Fruit fly (Drosophila melanogaster) whole organism, embryonic: ENCODE results near the gene CG32454.
A peak's percentile ranks its signal among the peaks of the same experiment; 100 is the strongest.

ENCODE experiments used
- Ada2b ChIP-seq: fragments of 200-800 bp; sonication (Bioruptor generic); IDR thresholded peaks from 2 replicates; pipeline ENCODE4 v1.3.6; 2022; ENCODE audit warnings: missing biosample characterization, missing genetic modification characterization
- B-H1 ChIP-seq: fragments of 200-800 bp; sonication (Bioruptor generic); IDR thresholded peaks from 3 replicates; pipeline ENCODE4 v1.3.6; 2022; ENCODE audit warnings: missing biosample characterization, missing genetic modification characterization
- CG11504 ChIP-seq: fragments of 200-800 bp; sonication (Bioruptor generic); optimal IDR thresholded peaks from 3 replicates; lab custom pipeline; 2019; ENCODE audit warnings: missing biosample characterization, mild to moderate bottlenecking, missing genetic modification characterization, moderate library complexity
- CG12071 ChIP-seq: fragments of 200-800 bp; sonication (Bioruptor generic); optimal IDR thresholded peaks from 3 replicates; lab custom pipeline; 2018; ENCODE audit warnings: missing biosample characterization, mild to moderate bottlenecking, missing genetic modification characterization
- CG12299 ChIP-seq: fragments of 200-800 bp; sonication (Bioruptor generic); optimal IDR thresholded peaks from 2 replicates; lab custom pipeline; 2018; ENCODE audit warnings: missing biosample characterization, mild to moderate bottlenecking, missing genetic modification characterization
- CG12769 ChIP-seq: fragments of 200-800 bp; sonication (Bioruptor generic); optimal IDR thresholded peaks from 2 replicates; lab custom pipeline; 2019; ENCODE audit warnings: missing biosample characterization, mild to moderate bottlenecking, missing genetic modification characterization, moderate library complexity
- CG15073 ChIP-seq: fragments of 200-800 bp; sonication (Bioruptor generic); optimal IDR thresholded peaks from 2 replicates; lab custom pipeline; 2016; ENCODE audit warnings: missing biosample characterization, missing genetic modification characterization
- CG15269 ChIP-seq: fragments of 200-800 bp; sonication (Bioruptor generic); optimal IDR thresholded peaks from 2 replicates; lab custom pipeline; 2018; ENCODE audit warnings: missing biosample characterization, mild to moderate bottlenecking, missing genetic modification characterization, moderate library complexity
- CG30020 ChIP-seq: fragments of 200-800 bp; optimal IDR thresholded peaks from 2 replicates; lab custom pipeline; 2019; ENCODE audit warnings: missing biosample characterization, mild to moderate bottlenecking, missing genetic modification characterization, moderate library complexity
- CG33213 ChIP-seq: fragments of 200-800 bp; sonication (Bioruptor generic); optimal IDR thresholded peaks from 3 replicates; lab custom pipeline; 2016; ENCODE audit warnings: missing biosample characterization, missing genetic modification characterization
- CG34422 ChIP-seq: fragments of 200-800 bp; sonication (Bioruptor generic); IDR thresholded peaks from 3 replicates; pipeline ENCODE4 v1.3.6; 2022; ENCODE audit warnings: missing biosample characterization, missing genetic modification characterization
- CG7839 ChIP-seq: fragments of 200-800 bp; sonication (Bioruptor generic); optimal IDR thresholded peaks from 3 replicates; lab custom pipeline; 2018; ENCODE audit warnings: missing biosample characterization, mild to moderate bottlenecking, missing genetic modification characterization, moderate library complexity
- CG7963 ChIP-seq: fragments of 200-800 bp; sonication (Bioruptor generic); IDR thresholded peaks from 3 replicates; pipeline ENCODE4 v1.3.6; 2022; ENCODE audit warnings: missing biosample characterization, missing genetic modification characterization; ENCODE audit not compliant: partially characterized antibody
- Chrac-16 ChIP-seq: fragments of 200-800 bp; sonication (Bioruptor generic); optimal IDR thresholded peaks from 3 replicates; lab custom pipeline; 2016; ENCODE audit warnings: missing biosample characterization, missing genetic modification characterization
- Drgx ChIP-seq: fragments of 200-800 bp; sonication (Bioruptor generic); IDR thresholded peaks from 2 replicates; pipeline ENCODE4 v1.3.6; 2022; ENCODE audit warnings: missing biosample characterization, missing genetic modification characterization
- E2f2 ChIP-seq: fragments of 200-800 bp; sonication (Bioruptor generic); IDR thresholded peaks from 2 replicates; pipeline ENCODE4 v1.3.6; 2022; ENCODE audit warnings: missing biosample characterization, missing genetic modification characterization
- Elba2 ChIP-seq: fragments of 200-800 bp; sonication (Bioruptor generic); optimal IDR thresholded peaks from 3 replicates; lab custom pipeline; 2016; ENCODE audit warnings: missing biosample characterization, missing genetic modification characterization
- Hey ChIP-seq: fragments of 200-800 bp; sonication (Bioruptor generic); optimal IDR thresholded peaks from 3 replicates; lab custom pipeline; 2018; ENCODE audit warnings: missing biosample characterization, mild to moderate bottlenecking, missing genetic modification characterization
- Hr78 ChIP-seq, 2 experiments: fragments of 200-800 bp in 1 of 2; fragments of >200 bp in 1 of 2; sonication (Bioruptor generic) in 1 of 2; optimal IDR thresholded peaks; 2 replicates each; lab custom pipeline; 2017 to 2019; ENCODE audit warnings: missing biosample characterization in 2 of 2, missing genetic modification characterization in 2 of 2, mild to moderate bottlenecking in 1 of 2, moderate library complexity in 1 of 2
- Hsf ChIP-seq: fragments of 200-800 bp; sonication (Bioruptor generic); optimal IDR thresholded peaks from 3 replicates; lab custom pipeline; 2016; ENCODE audit warnings: missing biosample characterization, missing genetic modification characterization
- NFAT ChIP-seq: fragments of 200-800 bp; sonication (Bioruptor generic); IDR thresholded peaks from 2 replicates; pipeline ENCODE4 v1.3.6; 2022; ENCODE audit warnings: missing biosample characterization, missing genetic modification characterization
- ac ChIP-seq: fragments of 200-800 bp; sonication (Bioruptor generic); optimal IDR thresholded peaks from 3 replicates; lab custom pipeline; 2017; ENCODE audit warnings: missing biosample characterization, mild to moderate bottlenecking, missing genetic modification characterization
- caup ChIP-seq: fragments of 200-800 bp; sonication (Bioruptor generic); optimal IDR thresholded peaks from 3 replicates; lab custom pipeline; 2017; ENCODE audit warnings: missing biosample characterization, mild to moderate bottlenecking, missing genetic modification characterization, moderate library complexity; ENCODE audit not compliant: severe bottlenecking
- crp ChIP-seq, 2 experiments: fragments of 200-800 bp; sonication (Bioruptor generic); optimal IDR thresholded peaks; 2 replicates in 1 of 2; 3 replicates in 1 of 2; lab custom pipeline; 2017; ENCODE audit warnings: missing biosample characterization in 2 of 2, missing genetic modification characterization in 2 of 2, mild to moderate bottlenecking in 1 of 2, moderate library complexity in 1 of 2
- dimm ChIP-seq: fragments of 200-800 bp; sonication (Bioruptor generic); IDR thresholded peaks from 2 replicates; pipeline ENCODE4 v1.3.6; 2022; ENCODE audit warnings: missing biosample characterization, missing genetic modification characterization
- eve ChIP-seq, 2 experiments: fragments of >200 bp; optimal IDR thresholded peaks; 2 replicates each; lab custom pipeline; 2017; ENCODE audit warnings: missing biosample characterization in 2 of 2, missing genetic modification characterization in 2 of 2
- exex ChIP-seq: fragments of 200-800 bp; sonication (Bioruptor generic); optimal IDR thresholded peaks from 4 replicates; lab custom pipeline; 2018; ENCODE audit warnings: missing biosample characterization, mild to moderate bottlenecking, missing genetic modification characterization, moderate library complexity
- ftz-f1 ChIP-seq: fragments of 200-800 bp; sonication (Bioruptor generic); optimal IDR thresholded peaks from 2 replicates; lab custom pipeline; 2016; ENCODE audit warnings: missing biosample characterization, missing genetic modification characterization
- fu2 ChIP-seq: fragments of 200-800 bp; sonication (Bioruptor generic); optimal IDR thresholded peaks from 2 replicates; lab custom pipeline; 2016; ENCODE audit warnings: missing biosample characterization, missing genetic modification characterization
- gcm ChIP-seq: fragments of 200-800 bp; sonication (Bioruptor generic); optimal IDR thresholded peaks from 2 replicates; lab custom pipeline; 2019; ENCODE audit warnings: missing biosample characterization, mild to moderate bottlenecking, missing genetic modification characterization, moderate library complexity
- kah ChIP-seq: fragments of 200-800 bp; sonication (Bioruptor generic); optimal IDR thresholded peaks from 2 replicates; lab custom pipeline; 2018; ENCODE audit warnings: missing biosample characterization, mild to moderate bottlenecking, missing genetic modification characterization
- kay ChIP-seq: fragments of 200-800 bp; sonication (Bioruptor generic); optimal IDR thresholded peaks from 2 replicates; lab custom pipeline; 2016; ENCODE audit warnings: missing biosample characterization, missing genetic modification characterization
- maf-S ChIP-seq: fragments of 200-800 bp; sonication (Bioruptor generic); optimal IDR thresholded peaks from 2 replicates; lab custom pipeline; 2016; ENCODE audit warnings: missing biosample characterization, missing genetic modification characterization
- odd ChIP-seq: fragments of 200-800 bp; sonication (Bioruptor generic); optimal IDR thresholded peaks from 2 replicates; lab custom pipeline; 2017; ENCODE audit warnings: missing biosample characterization, mild to moderate bottlenecking, missing genetic modification characterization
- pan ChIP-seq, 4 experiments: fragments of >200 bp in 3 of 4; fragments of 200-800 bp in 1 of 4; sonication (Bioruptor generic) in 1 of 4; optimal IDR thresholded peaks in 3 of 4; IDR thresholded peaks in 1 of 4; 2 replicates each; pipeline versions ENCODE4 v1.3.6 to Lab custom; 2017 to 2022; ENCODE audit warnings: missing biosample characterization in 2 of 4, missing genetic modification characterization in 2 of 4, mixed read lengths in 1 of 4
- run ChIP-seq: fragments of 200-800 bp; sonication (Bioruptor generic); optimal IDR thresholded peaks from 3 replicates; lab custom pipeline; 2018; ENCODE audit warnings: missing biosample characterization, mild to moderate bottlenecking, missing genetic modification characterization
- ssp ChIP-seq: fragments of 200-800 bp; sonication (Bioruptor generic); IDR thresholded peaks from 2 replicates; pipeline ENCODE4 v1.3.6; 2022; ENCODE audit warnings: missing biosample characterization, missing genetic modification characterization
- trem ChIP-seq: fragments of 200-800 bp; optimal IDR thresholded peaks from 3 replicates; lab custom pipeline; 2019; ENCODE audit warnings: missing biosample characterization, mild to moderate bottlenecking, missing genetic modification characterization, moderate library complexity
- zen2 ChIP-seq: fragments of 200-800 bp; sonication (Bioruptor generic); IDR thresholded peaks from 3 replicates; pipeline ENCODE4 v1.3.6; 2022; ENCODE audit warnings: missing biosample characterization, missing genetic modification characterization; ENCODE audit not compliant: partially characterized antibody

Gene CG32454

dm6 chr3L:22737732-22738611 is 8.4 kb downstream of the CG32454 start, which contains the start of gene CG11241 (continued):
- TF ChIP-seq CG34422 (GFP tag; lab: Robert Waterston, UW) (no peak), CG7963 (no peak), NFAT (GFP tag; lab: Robert Waterston, UW) (no peak), CG12769 (peak; percentile 45), Elba2 (GFP tag; lab: Kevin White, UChicago) (peak; percentile 62), kah (GFP tag; lab: Kevin White, UChicago) (no peak), CG12299 (no peak), exex (tag; lab: Kevin White, UChicago) (peak; percentile 22), Chrac-16 (no peak), crp (GFP tag; optimal IDR thresholded peaks at IDR 0.05; lab: Kevin White, UChicago) (no peak), CG15269 (tag; lab: Kevin White, UChicago) (no peak), CG15073 (GFP tag; lab: Kevin White, UChicago) (no peak), caup (GFP tag; lab: Kevin White, UChicago) (no peak), CG7839 (tag; lab: Kevin White, UChicago) (no peak), Ada2b (GFP tag; lab: Robert Waterston, UW) (no peak), CG11504 (no peak), CG33213 (GFP tag; lab: Kevin White, UChicago) (no peak), kay (GFP tag; lab: Kevin White, UChicago) (no peak), pan (optimal IDR thresholded peaks at IDR 0.05; lab: Kevin White, UChicago) (no peak), pan (GFP tag; optimal IDR thresholded peaks at IDR 0.05 in 1 of 2, IDR thresholded peaks at IDR 0.05 in 1 of 2) (no peak), ftz-f1 (GFP tag; lab: Kevin White, UChicago) (peak; percentile 84), ssp (no peak), gcm (GFP tag; lab: Kevin White, UChicago) (no peak), trem (tag; lab: Kevin White, UChicago) (no peak), CG12071 (no peak), ac (GFP tag; lab: Kevin White, UChicago) (no peak), CG30020 (tag; lab: Kevin White, UChicago) (no peak), B-H1 (GFP tag; lab: Robert Waterston, UW) (no peak), fu2 (GFP tag; lab: Kevin White, UChicago) (no peak), dimm (no peak), odd (GFP tag; lab: Kevin White, UChicago) (no peak), maf-S (GFP tag; lab: Kevin White, UChicago) (no peak), E2f2 (GFP tag; lab: Robert Waterston, UW) (no peak), run (no peak), Hsf (no peak), Drgx (no peak), eve (GFP tag; optimal IDR thresholded peaks at IDR 0.05; lab: Kevin White, UChicago) (no peak), zen2 (no peak), Hey (tag; lab: Kevin White, UChicago) (peak; percentile 72), Hr78 (GFP tag; optimal IDR thresholded peaks at IDR 0.05; lab: Kevin White, UChicago) (peak in 1 of 2 experiments; percentile 18)
